Fruit fly (Drosophila melanogaster): Measurements from ENCODE around the gene corto.

- TF ChIP-seq CG8478 (optimal IDR thresholded peaks at IDR 0.05) (no peak), CTCF (optimal IDR thresholded peaks at IDR 0.05) (no peak)
Observed at dm6 chr3R:5061340-5061701, 25.6 kb downstream of the corto start.
